Worm (Caenorhabditis elegans) whole organism, L3 larva: Measurements from ENCODE around the gene oac-22.

Experiments
- ZK546.5 ChIP-seq: sonication (generic microtip); optimal IDR thresholded peaks from 2 replicates; lab custom pipeline; 2017; ENCODE audit warnings: missing biosample characterization, missing genetic modification characterization
- ceh-28 ChIP-seq: fragments of 150-350 bp; optimal IDR thresholded peaks from 2 replicates; lab custom pipeline; 2014; ENCODE audit warnings: missing biosample characterization, missing genetic modification reagents, missing genetic modification characterization
- egl-27 ChIP-seq: sonication (generic microtip); optimal IDR thresholded peaks from 4 replicates; lab custom pipeline; 2017; ENCODE audit warnings: missing biosample characterization, missing genetic modification reagents, missing genetic modification characterization
- eor-1 ChIP-seq, 2 experiments: fragments of 150-350 bp; optimal IDR thresholded peaks; 2 replicates each; lab custom pipeline; 2014 to 2018; ENCODE audit warnings: missing biosample characterization in 2 of 2, missing genetic modification characterization in 2 of 2
- fos-1 ChIP-seq: fragments of 150-350 bp; optimal IDR thresholded peaks from 2 replicates; lab custom pipeline; 2014; ENCODE audit warnings: missing biosample characterization, missing genetic modification characterization
- lin-15B ChIP-seq: fragments of 150-350 bp; optimal IDR thresholded peaks from 2 replicates; lab custom pipeline; 2014; ENCODE audit warnings: missing biosample characterization, missing genetic modification characterization
- nhr-11 ChIP-seq: fragments of 150-350 bp; optimal IDR thresholded peaks from 2 replicates; lab custom pipeline; 2014; ENCODE audit warnings: missing biosample characterization, missing genetic modification characterization
- nhr-77 ChIP-seq: fragments of 150-350 bp; optimal IDR thresholded peaks from 2 replicates; lab custom pipeline; 2014; ENCODE audit warnings: missing biosample characterization, missing genetic modification characterization
- snpc-4 ChIP-seq: fragments of 150-350 bp; optimal IDR thresholded peaks from 2 replicates; lab custom pipeline; 2014; ENCODE audit warnings: missing biosample characterization, missing genetic modification characterization
- ztf-11 ChIP-seq: fragments of 150-350 bp; optimal IDR thresholded peaks from 2 replicates; lab custom pipeline; 2014; ENCODE audit warnings: missing biosample characterization, missing genetic modification characterization

DNA sequence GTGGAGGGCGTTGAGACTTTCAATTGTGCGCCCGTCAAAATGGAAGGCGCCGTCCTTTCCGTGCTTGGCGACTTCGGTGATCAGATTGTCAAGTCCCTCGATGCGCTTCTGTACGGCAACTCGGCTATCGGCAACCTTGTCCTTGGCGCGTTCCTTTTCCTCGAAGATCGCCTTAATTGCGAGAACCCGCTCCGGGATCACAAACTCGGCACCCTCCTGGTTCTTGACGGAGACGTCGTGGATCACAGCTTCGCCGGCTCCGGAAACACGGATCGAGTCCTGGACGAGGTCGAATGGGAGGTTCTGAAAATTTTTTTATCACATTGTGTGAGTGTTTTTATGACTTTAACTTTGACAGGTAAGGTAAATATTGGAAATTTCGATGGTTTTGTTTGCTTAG, 12.3 kb upstream of the oac-22 start:
- TF ChIP-seq snpc-4 (tag; lab: Kevin White, UChicago), result no peak
- TF ChIP-seq ztf-11 (tag; lab: Kevin White, UChicago), result no peak
- TF ChIP-seq nhr-11, result no peak
- no peak for TF ChIP-seq lin-15B (tag; lab: Kevin White, UChicago)
- TF ChIP-seq eor-1 (tag; optimal IDR thresholded peaks at IDR 0.05; lab: Kevin White, UChicago), result no peak
- TF ChIP-seq nhr-77 (tag; lab: Kevin White, UChicago), result no peak
- no peak for TF ChIP-seq ZK546.5 (tag; lab: Kevin White, UChicago)
- no peak for TF ChIP-seq egl-27 (tag; lab: Kevin White, UChicago)
- TF ChIP-seq fos-1 (tag; lab: Kevin White, UChicago), result no peak
- no peak for TF ChIP-seq ceh-28 (tag; lab: Kevin White, UChicago)
